Worm (Caenorhabditis elegans) whole organism, midembryonic: Measurements from ENCODE around the gene unc-80.

Experiments
- T22C8.4 ChIP-seq: fragments of 200-800 bp; sonication (Bioruptor generic); IDR thresholded peaks from 2 replicates; pipeline ENCODE4 v1.3.6; 2022; ENCODE audit warnings: missing genetic modification characterization, missing compliant biosample characterization
- cog-1 ChIP-seq: sonication (generic microtip); optimal IDR thresholded peaks from 2 replicates; lab custom pipeline; 2016; ENCODE audit warnings: missing genetic modification characterization, missing compliant biosample characterization
- flt-1 ChIP-seq: fragments of 200-800 bp; sonication (Bioruptor generic); IDR thresholded peaks from 2 replicates; pipeline ENCODE4 v1.3.6; 2022; ENCODE audit warnings: missing genetic modification characterization, missing compliant biosample characterization
- klf-2 ChIP-seq: fragments of 200-800 bp; sonication (Bioruptor generic); conservative IDR thresholded peaks from 2 replicates; pipeline ENCODE4 v1.3.6; 2022; ENCODE audit warnings: missing genetic modification reagents, missing genetic modification characterization, missing compliant biosample characterization
- med-1 ChIP-seq: sonication (generic microtip); optimal IDR thresholded peaks from 2 replicates; lab custom pipeline; 2017; ENCODE audit warnings: missing genetic modification characterization, mild to moderate bottlenecking, missing compliant biosample characterization, antibody characterized with exemption, missing genetic modification reagents; ENCODE audit not compliant: insufficient read depth
- ref-1 ChIP-seq: fragments of 200-800 bp; sonication (Bioruptor generic); conservative IDR thresholded peaks from 2 replicates; pipeline ENCODE4 v1.3.6; 2022; ENCODE audit warnings: missing genetic modification reagents, missing genetic modification characterization, missing compliant biosample characterization
- tab-1 ChIP-seq: fragments of 200-800 bp; sonication (Bioruptor generic); IDR thresholded peaks from 2 replicates; pipeline ENCODE4 v1.3.6; 2022; ENCODE audit warnings: missing genetic modification characterization, missing compliant biosample characterization
- ztf-23 ChIP-seq: fragments of 200-800 bp; sonication (Bioruptor generic); IDR thresholded peaks from 2 replicates; pipeline ENCODE4 v1.3.6; 2022; ENCODE audit warnings: missing genetic modification reagents, missing genetic modification characterization, missing compliant biosample characterization
- ztf-29 ChIP-seq: fragments of 200-800 bp; sonication (Bioruptor generic); IDR thresholded peaks from 2 replicates; pipeline ENCODE4 v1.3.6; 2022; ENCODE audit warnings: missing genetic modification reagents, missing genetic modification characterization, missing compliant biosample characterization

DNA sequence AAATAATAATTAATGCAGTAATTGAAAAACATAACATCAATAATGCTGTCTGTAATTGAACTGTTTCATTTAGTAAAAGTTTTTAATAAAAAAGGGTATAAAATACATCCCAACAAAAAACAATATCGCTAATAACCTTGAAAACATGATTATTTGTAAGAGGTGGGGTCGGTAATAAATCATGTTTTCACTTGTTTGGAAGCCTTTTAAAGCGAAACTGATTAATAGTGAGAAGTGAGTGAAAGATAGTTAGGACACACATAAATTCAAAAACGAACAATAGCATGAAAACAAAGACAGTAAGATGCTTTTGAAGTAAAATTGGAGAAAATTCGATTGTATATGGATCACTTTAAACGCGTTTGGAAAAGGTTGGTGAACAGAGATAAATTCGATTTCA is 18.3 kb upstream of the unc-80 start, which contains the start of gene try-4:
- TF ChIP-seq med-1, result no peak
- TF ChIP-seq cog-1 (tag; lab: Kevin White, UChicago), result no peak
- no peak for TF ChIP-seq flt-1
- no peak for TF ChIP-seq ztf-23 (GFP tag; lab: Robert Waterston, UW)
- TF ChIP-seq ztf-29, result no peak
- TF ChIP-seq tab-1, result no peak
- no peak for TF ChIP-seq ref-1 (GFP tag; lab: Robert Waterston, UW)
- TF ChIP-seq T22C8.4, result no peak
- TF ChIP-seq klf-2, result no peak
